Worm (Caenorhabditis elegans) whole organism, mixed stage, embryonic: Measurements from ENCODE around the gene dos-1.

Experiments used
- bed-3 ChIP-seq: fragments of 200-800 bp; sonication (Bioruptor generic); optimal IDR thresholded peaks from 3 replicates; lab custom pipeline; 2018; ENCODE audit warnings: mild to moderate bottlenecking, missing genetic modification characterization, moderate library complexity, missing compliant biosample characterization
- nhr-237 ChIP-seq: fragments of 150-350 bp; optimal IDR thresholded peaks from 2 replicates; lab custom pipeline; 2014; ENCODE audit warnings: missing biosample characterization, missing genetic modification characterization

- TF ChIP-seq bed-3 (GFP tag; lab: Kevin White, UChicago) = no peak
- no peak for TF ChIP-seq nhr-237 (tag; lab: Kevin White, UChicago)
Observed at ce11 chrIII:9118314-9118850, 14.6 kb downstream of the dos-1 start, which contains the start of gene grl-11.
